Worm (Caenorhabditis elegans): ENCODE measurements around the gene C49C3.4.

Gene C49C3.4

ce11 chrIV:17278363-17278762 lies 42.2 kb upstream of the C49C3.4 start (continued):
- peak; percentile 100 for TF ChIP-seq lin-14 (GFP tag; optimal IDR thresholded peaks at IDR 0.05)
- TF ChIP-seq unc-130 (tag; optimal IDR thresholded peaks at IDR 0.05): peak; percentile 91
- peak; percentile 31 to 96 (median 66) for TF ChIP-seq elt-3 (tag; optimal IDR thresholded peaks at IDR 0.05)
- TF ChIP-seq nhr-85 (tag): peak; percentile 99
- TF ChIP-seq efl-3 (GFP tag; optimal IDR thresholded peaks at IDR 0.05): peak; percentile 69
- TF ChIP-seq lir-3 (tag; optimal IDR thresholded peaks at IDR 0.05; ENCODE audit: poor library complexity): peak; percentile 80
- TF ChIP-seq aha-1 (tag; optimal IDR thresholded peaks at IDR 0.05): peak; percentile 88
- TF ChIP-seq lin-39 (tag; optimal IDR thresholded peaks at IDR 0.05): peak; percentile 91
- TF ChIP-seq isw-1 (GFP tag; IDR thresholded peaks at IDR 0.05): peak; percentile 99
- no peak for TF ChIP-seq tlp-1 (tag; optimal IDR thresholded peaks at IDR 0.05)
- TF ChIP-seq xbp-1 (tag; optimal IDR thresholded peaks at IDR 0.05): peak; percentile 98
- peak; percentile 71 for TF ChIP-seq lin-15B (tag; optimal IDR thresholded peaks at IDR 0.05)
- TF ChIP-seq C04F5.9 (tag; optimal IDR thresholded peaks at IDR 0.05): peak; percentile 91
- TF ChIP-seq mef-2 (tag; optimal IDR thresholded peaks at IDR 0.05): peak; percentile 81
- peak; percentile 94 for TF ChIP-seq hpl-2 (GFP tag; optimal IDR thresholded peaks at IDR 0.05)
- TF ChIP-seq nhr-20 (tag; optimal IDR thresholded peaks at IDR 0.05): peak; percentile 99
- TF ChIP-seq jun-1 (tag; optimal IDR thresholded peaks at IDR 0.05): peak; percentile 96
- peak; percentile 64 for TF ChIP-seq nhr-76 (tag; optimal IDR thresholded peaks at IDR 0.05)
- TF ChIP-seq unc-86 (tag; optimal IDR thresholded peaks at IDR 0.05): peak; percentile 99
- TF ChIP-seq sup-37 (GFP tag; optimal IDR thresholded peaks at IDR 0.05): peak; percentile 97
- peak; percentile 70 for TF ChIP-seq snpc-4 (tag; optimal IDR thresholded peaks at IDR 0.05)
- TF ChIP-seq skn-1 (tag; optimal IDR thresholded peaks at IDR 0.05): peak; percentile 87
- no peak for TF ChIP-seq unc-30 (tag; optimal IDR thresholded peaks at IDR 0.05)
- peak; percentile 99 for TF ChIP-seq pax-3 (tag; optimal IDR thresholded peaks at IDR 0.05)
- TF ChIP-seq tbx-2 (tag; optimal IDR thresholded peaks at IDR 0.05): peak; percentile 98
- TF ChIP-seq hlh-4 (tag; optimal IDR thresholded peaks at IDR 0.05): peak; percentile 72
- TF ChIP-seq lsy-2 (tag; optimal IDR thresholded peaks at IDR 0.05): peak; percentile 90 to 96
- TF ChIP-seq nhr-237 (tag; optimal IDR thresholded peaks at IDR 0.05): peak; percentile 92
- TF ChIP-seq zip-4 (GFP tag; optimal IDR thresholded peaks at IDR 0.05): peak; percentile 95
- peak; percentile 92 for TF ChIP-seq aly-2 (tag; optimal IDR thresholded peaks at IDR 0.05)
- peak; percentile 100 for TF ChIP-seq fkh-8 (tag; optimal IDR thresholded peaks at IDR 0.05)
- peak; percentile 99 for TF ChIP-seq swsn-7 (tag; optimal IDR thresholded peaks at IDR 0.05)
- peak; percentile 82 for TF ChIP-seq rnt-1 (tag; optimal IDR thresholded peaks at IDR 0.05)
- no peak for TF ChIP-seq pag-3 (tag; optimal IDR thresholded peaks at IDR 0.05; ENCODE audit: borderline replicate concordance, insufficient read depth)
- TF ChIP-seq ceh-88 (GFP tag; IDR thresholded peaks at IDR 0.05): peak; percentile 98
- TF ChIP-seq efl-1 (optimal IDR thresholded peaks at IDR 0.05): peak; percentile 86 to 89
- TF ChIP-seq efl-1 (GFP tag; optimal IDR thresholded peaks at IDR 0.05 in 1 of 2): peak; percentile 72 to 98
- peak; percentile 37 for TF ChIP-seq unc-62 (GFP tag; optimal IDR thresholded peaks at IDR 0.05)
- peak; percentile 99 for TF ChIP-seq nhr-47 (tag; optimal IDR thresholded peaks at IDR 0.05)
- TF ChIP-seq mab-9 (GFP tag; IDR thresholded peaks at IDR 0.05): peak; percentile 94
- peak; percentile 59 to 96 for TF ChIP-seq ztf-11 (tag; optimal IDR thresholded peaks at IDR 0.05)
- TF ChIP-seq lin-13 (GFP tag; optimal IDR thresholded peaks at IDR 0.05): peak; percentile 92
- TF ChIP-seq nhr-11 (tag; optimal IDR thresholded peaks at IDR 0.05): peak; percentile 96
- peak; percentile 6 to 74 for TF ChIP-seq mdl-1 (tag; optimal IDR thresholded peaks at IDR 0.05)
- no peak for TF ChIP-seq Y116A8C.19 (tag; optimal IDR thresholded peaks at IDR 0.05; ENCODE audit: borderline replicate concordance)
- TF ChIP-seq nhr-19 (GFP tag; conservative IDR thresholded peaks at IDR 0.05): peak; percentile 96
